Worm (Caenorhabditis elegans): ENCODE data around the gene nstp-7.

DNA sequence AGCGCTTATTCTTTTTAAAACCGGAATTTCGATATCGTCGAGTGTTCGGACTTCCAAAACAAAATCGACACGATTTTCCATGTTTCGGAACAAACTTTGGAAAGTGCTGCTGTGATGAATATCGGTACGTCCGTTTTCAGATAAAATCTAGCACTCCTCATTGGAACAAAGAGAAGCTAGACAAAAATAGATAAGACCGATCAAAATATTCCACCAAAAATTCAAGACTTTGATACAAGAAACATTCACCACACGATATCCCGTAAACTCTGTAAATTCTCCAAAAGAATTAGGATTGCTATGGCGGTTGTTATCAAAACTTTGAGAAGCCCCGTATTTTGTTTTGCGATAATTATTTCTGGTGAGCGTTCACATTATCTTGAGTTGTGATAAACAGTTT, 38.5 kb upstream of the nstp-7 start, which contains the start of gene C14C6.3:
- no peak for TF ChIP-seq unc-62 (GFP tag; optimal IDR thresholded peaks at IDR 0.05)
- no peak for TF ChIP-seq Y116A8C.19 (tag; optimal IDR thresholded peaks at IDR 0.05; ENCODE audit: borderline replicate concordance)
- no peak for TF ChIP-seq elt-3 (tag; optimal IDR thresholded peaks at IDR 0.05)
- TF ChIP-seq ztf-11 (tag; optimal IDR thresholded peaks at IDR 0.05), result no peak
- TF ChIP-seq lin-39 (tag; optimal IDR thresholded peaks at IDR 0.05), result no peak
- TF ChIP-seq C16A3.4 (tag; optimal IDR thresholded peaks at IDR 0.05), result no peak
- no peak for TF ChIP-seq nhr-84 (tag; optimal IDR thresholded peaks at IDR 0.05)
- TF ChIP-seq mep-1 (tag; optimal IDR thresholded peaks at IDR 0.05), result no peak
- no peak for TF ChIP-seq aly-2 (tag; optimal IDR thresholded peaks at IDR 0.05)
- TF ChIP-seq isw-1 (GFP tag; IDR thresholded peaks at IDR 0.05), result no peak
